Fruit fly (Drosophila melanogaster): ENCODE measurements around the gene Pgk.

Gene Pgk

DNA sequence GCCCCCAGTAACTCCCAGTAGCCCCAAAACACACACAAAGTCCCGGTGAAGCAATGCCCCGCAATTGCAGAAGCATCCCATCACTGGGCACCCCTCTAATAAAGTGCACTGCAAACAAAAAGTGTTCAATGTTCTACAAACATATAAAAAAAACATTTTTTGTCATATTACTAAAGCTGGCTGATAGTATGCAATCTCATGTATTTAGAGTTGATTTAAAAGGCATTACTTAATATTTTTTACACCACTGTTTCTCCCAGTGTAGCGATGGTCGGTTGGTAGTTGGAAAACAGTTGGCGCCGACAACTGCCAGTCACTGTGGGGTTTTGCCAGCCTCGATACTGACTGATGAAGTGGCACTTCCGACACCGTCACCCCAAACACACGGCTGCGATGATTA is 32.5 kb downstream of the Pgk start (continued):
- TF ChIP-seq CG15269 (tag; optimal IDR thresholded peaks at IDR 0.05): peak; percentile 42
- TF ChIP-seq ap (GFP tag; IDR thresholded peaks at IDR 0.05): no peak
- TF ChIP-seq Eip74EF (GFP tag; optimal IDR thresholded peaks at IDR 0.05): no peak
- TF ChIP-seq CG11456 (GFP tag; IDR thresholded peaks at IDR 0.05): peak; percentile 43; the same call in 1 of the 3 replicates
- TF ChIP-seq Ssrp (tag; optimal IDR thresholded peaks at IDR 0.05): no peak
- no peak for TF ChIP-seq CG6683 (GFP tag; optimal IDR thresholded peaks at IDR 0.05)
- no peak for TF ChIP-seq zen (tag; optimal IDR thresholded peaks at IDR 0.05)
- TF ChIP-seq Dek (tag; optimal IDR thresholded peaks at IDR 0.05): no peak
- TF ChIP-seq CG6254 (GFP tag; optimal IDR thresholded peaks at IDR 0.05): no peak
- TF ChIP-seq HLH54F (GFP tag; optimal IDR thresholded peaks at IDR 0.05): peak; percentile 9
- TF ChIP-seq Med (GFP tag): peak; percentile 63
- peak; percentile 43 for TF ChIP-seq Hmr (GFP tag; optimal IDR thresholded peaks at IDR 0.05)
- TF ChIP-seq Rfx (GFP tag; IDR thresholded peaks at IDR 0.05): peak; percentile 40; the same call in 1 of the 2 replicates
- TF ChIP-seq scrt (GFP tag; optimal IDR thresholded peaks at IDR 0.05): no peak
- TF ChIP-seq CG10274 (GFP tag; optimal IDR thresholded peaks at IDR 0.05): no peak
- no peak for TF ChIP-seq Opbp (GFP tag; IDR thresholded peaks at IDR 0.05; ENCODE audit: partially characterized antibody)
- TF ChIP-seq CG15479 (GFP tag; optimal IDR thresholded peaks at IDR 0.05): no peak
- no peak for TF ChIP-seq CG6854 (GFP tag; optimal IDR thresholded peaks at IDR 0.05)
- peak; percentile 6 for TF ChIP-seq CG7839 (tag; optimal IDR thresholded peaks at IDR 0.05)
- TF ChIP-seq ATbp (GFP tag; optimal IDR thresholded peaks at IDR 0.05): no peak
- no peak for TF ChIP-seq CG16863 (GFP tag; optimal IDR thresholded peaks at IDR 0.05)
- TF ChIP-seq gce (GFP tag; IDR thresholded peaks at IDR 0.05): no peak
- peak; percentile 29 for TF ChIP-seq CG2678 (tag; optimal IDR thresholded peaks at IDR 0.05)
- peak; percentile 10 for TF ChIP-seq abd-A (tag; optimal IDR thresholded peaks at IDR 0.05)
- peak; percentile 27 for TF ChIP-seq CG9817 (tag; optimal IDR thresholded peaks at IDR 0.05)
- peak; percentile 5; the same call in 1 of the 2 replicates for TF ChIP-seq CG32772 (GFP tag; IDR thresholded peaks at IDR 0.05)
- TF ChIP-seq HLHmδ (GFP tag; optimal IDR thresholded peaks at IDR 0.05): no peak
- TF ChIP-seq vnd (GFP tag; IDR thresholded peaks at IDR 0.05; ENCODE audit: partially characterized antibody): no peak
- TF ChIP-seq Trl (optimal IDR thresholded peaks at IDR 0.05): no peak
- no peak for TF ChIP-seq Trl (GFP tag; optimal IDR thresholded peaks at IDR 0.05)
- TF ChIP-seq Ada2b (GFP tag; IDR thresholded peaks at IDR 0.05): peak; percentile 33; the same call in 1 of the 2 replicates
- TF ChIP-seq sens (GFP tag): peak; percentile 69
- TF ChIP-seq CG10209 (GFP tag; optimal IDR thresholded peaks at IDR 0.05): peak; percentile 6
- TF ChIP-seq CG12744 (GFP tag; optimal IDR thresholded peaks at IDR 0.05): no peak
- TF ChIP-seq gfzf (GFP tag; optimal IDR thresholded peaks at IDR 0.05): no peak
- peak; percentile 33 for TF ChIP-seq CG1603 (tag; optimal IDR thresholded peaks at IDR 0.05)
- TF ChIP-seq NC2α (GFP tag; optimal IDR thresholded peaks at IDR 0.05): no peak
- TF ChIP-seq CG18599 (GFP tag; optimal IDR thresholded peaks at IDR 0.05): peak; percentile 60
- TF ChIP-seq Oli (tag; optimal IDR thresholded peaks at IDR 0.05): peak; percentile 6
- TF ChIP-seq ab (GFP tag; optimal IDR thresholded peaks at IDR 0.05): no peak
- TF ChIP-seq mam (GFP tag; optimal IDR thresholded peaks at IDR 0.05): peak; percentile 13
- no peak for TF ChIP-seq prd (optimal IDR thresholded peaks at IDR 0.05)
- peak; percentile 26; the same call in 1 of the 3 replicates for TF ChIP-seq prd (GFP tag; IDR thresholded peaks at IDR 0.05)
- TF ChIP-seq CG12219 (GFP tag; optimal IDR thresholded peaks at IDR 0.05): no peak
- TF ChIP-seq Aef1 (GFP tag; IDR thresholded peaks at IDR 0.05): peak; percentile 37; the same call in 1 of the 3 replicates
- TF ChIP-seq CG3847 (GFP tag; IDR thresholded peaks at IDR 0.05): 0 out of 2 replicates have a peak, but pooled peaks have one; percentile 4
- TF ChIP-seq croc (GFP tag; conservative IDR thresholded peaks at IDR 0.05): no peak
- TF ChIP-seq CG11093 (GFP tag; IDR thresholded peaks at IDR 0.05): no peak
- no peak for TF ChIP-seq CG31388 (GFP tag; optimal IDR thresholded peaks at IDR 0.05)
- peak; percentile 52 for TF ChIP-seq gem (tag; optimal IDR thresholded peaks at IDR 0.05)
